Worm (Caenorhabditis elegans) whole organism, midembryonic: ENCODE results near the gene Y49E10.21.

Source experiments
- T22C8.4 ChIP-seq: fragments of 200-800 bp; sonication (Bioruptor generic); IDR thresholded peaks from 2 replicates; pipeline ENCODE4 v1.3.6; 2022; ENCODE audit warnings: missing genetic modification characterization, missing compliant biosample characterization
- klf-2 ChIP-seq: fragments of 200-800 bp; sonication (Bioruptor generic); conservative IDR thresholded peaks from 2 replicates; pipeline ENCODE4 v1.3.6; 2022; ENCODE audit warnings: missing genetic modification reagents, missing genetic modification characterization, missing compliant biosample characterization
- med-1 ChIP-seq: sonication (generic microtip); optimal IDR thresholded peaks from 2 replicates; lab custom pipeline; 2017; ENCODE audit warnings: missing genetic modification characterization, mild to moderate bottlenecking, missing compliant biosample characterization, antibody characterized with exemption, missing genetic modification reagents; ENCODE audit not compliant: insufficient read depth
- ref-1 ChIP-seq: fragments of 200-800 bp; sonication (Bioruptor generic); conservative IDR thresholded peaks from 2 replicates; pipeline ENCODE4 v1.3.6; 2022; ENCODE audit warnings: missing genetic modification reagents, missing genetic modification characterization, missing compliant biosample characterization
- tab-1 ChIP-seq: fragments of 200-800 bp; sonication (Bioruptor generic); IDR thresholded peaks from 2 replicates; pipeline ENCODE4 v1.3.6; 2022; ENCODE audit warnings: missing genetic modification characterization, missing compliant biosample characterization
- ztf-23 ChIP-seq: fragments of 200-800 bp; sonication (Bioruptor generic); IDR thresholded peaks from 2 replicates; pipeline ENCODE4 v1.3.6; 2022; ENCODE audit warnings: missing genetic modification reagents, missing genetic modification characterization, missing compliant biosample characterization
- ztf-29 ChIP-seq: fragments of 200-800 bp; sonication (Bioruptor generic); IDR thresholded peaks from 2 replicates; pipeline ENCODE4 v1.3.6; 2022; ENCODE audit warnings: missing genetic modification reagents, missing genetic modification characterization, missing compliant biosample characterization

DNA sequence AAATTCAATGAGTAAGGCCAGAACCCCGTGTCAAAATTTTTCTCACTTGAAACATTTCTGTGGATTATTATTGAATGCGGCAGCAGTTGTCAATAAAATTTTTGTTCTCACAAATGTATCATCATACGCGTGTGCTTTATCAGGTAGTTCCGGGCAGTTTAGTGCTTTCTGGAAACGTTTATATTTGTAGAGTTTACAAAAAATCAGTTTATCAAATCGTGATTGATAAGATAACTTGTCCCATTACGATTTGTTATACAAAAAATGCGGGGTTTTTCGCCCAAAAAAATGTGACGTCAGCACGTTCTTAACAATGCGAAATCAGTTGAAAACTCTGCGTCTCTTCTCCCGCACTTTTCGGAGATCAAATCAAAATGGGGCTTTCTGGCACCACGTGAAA lies 12.2 kb upstream of the Y49E10.21 start:
- no peak for TF ChIP-seq tab-1 (GFP tag; lab: Robert Waterston, UW)
- TF ChIP-seq ztf-29 = no peak
- no peak for TF ChIP-seq ztf-23
- no peak for TF ChIP-seq klf-2
- no peak for TF ChIP-seq ref-1
- no peak for TF ChIP-seq T22C8.4
- TF ChIP-seq med-1 = no peak
